Fruit fly (Drosophila melanogaster): ENCODE data around the gene CG15406.
A peak's percentile ranks its signal among the peaks of the same experiment; 100 is the strongest.

Gene CG15406

DNA sequence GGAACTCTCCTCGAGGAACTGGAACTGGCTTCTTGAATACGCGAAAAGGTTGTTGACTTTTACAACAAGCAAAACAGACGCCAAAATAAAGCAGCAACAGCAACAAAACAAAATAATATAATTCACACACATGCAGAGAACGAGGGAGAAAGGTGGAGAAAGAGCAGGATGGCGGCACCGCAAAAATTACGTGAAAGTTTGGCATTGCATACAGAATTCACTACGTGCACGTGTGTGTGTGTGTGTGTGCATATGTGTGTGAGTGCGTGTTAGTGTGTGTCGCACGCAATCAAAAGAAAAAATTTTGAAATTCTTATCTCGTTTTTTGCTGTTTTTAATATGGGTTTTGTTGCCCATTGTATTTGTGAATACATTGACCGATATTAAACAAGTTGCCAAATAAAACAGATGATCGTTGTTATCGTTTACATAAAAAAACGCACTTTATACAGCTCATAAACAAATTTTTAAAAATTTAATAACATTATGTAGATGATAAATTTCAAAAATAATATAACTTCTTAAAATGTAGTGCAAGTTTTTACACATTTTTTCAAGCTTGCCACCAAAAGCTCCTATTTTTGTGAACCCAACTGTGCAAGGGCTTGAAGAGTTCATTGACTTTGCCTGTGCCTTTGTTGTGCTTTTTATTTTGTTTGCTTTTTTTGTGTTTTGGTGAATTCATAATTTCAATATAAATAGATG lies 32.4 kb downstream of the CG15406 start (continued):
- peak; percentile 57 for TF ChIP-seq net (GFP tag; optimal IDR thresholded peaks at IDR 0.05)
- no peak for TF ChIP-seq CG11762 (GFP tag; optimal IDR thresholded peaks at IDR 0.05; ENCODE audit: insufficient read depth)
- no peak for TF ChIP-seq CG6808 (GFP tag; optimal IDR thresholded peaks at IDR 0.05)
- no peak for TF ChIP-seq fd85E (GFP tag; optimal IDR thresholded peaks at IDR 0.05)
- peak; percentile 50 for TF ChIP-seq Hr4 (GFP tag; optimal IDR thresholded peaks at IDR 0.05)
- peak; percentile 69 for TF ChIP-seq CG34406 (GFP tag; optimal IDR thresholded peaks at IDR 0.05)
- no peak; the same call in 2 of the 3 replicates for TF ChIP-seq eg (GFP tag; IDR thresholded peaks at IDR 0.05)
- TF ChIP-seq esn (GFP tag; optimal IDR thresholded peaks at IDR 0.05): peak; percentile 94
- TF ChIP-seq CG11902 (GFP tag; optimal IDR thresholded peaks at IDR 0.05): peak; percentile 45
- no peak for TF ChIP-seq fd59A (GFP tag; optimal IDR thresholded peaks at IDR 0.05)
- peak; percentile 78 for TF ChIP-seq Eip93F (GFP tag; optimal IDR thresholded peaks at IDR 0.05)
- peak; percentile 86 for TF ChIP-seq svp (GFP tag)
- peak; percentile 71 for TF ChIP-seq topi (GFP tag; optimal IDR thresholded peaks at IDR 0.05)
- TF ChIP-seq acj6 (GFP tag; optimal IDR thresholded peaks at IDR 0.05): peak; percentile 77
- TF ChIP-seq CG6854 (GFP tag; optimal IDR thresholded peaks at IDR 0.05): peak; percentile 75
- peak; percentile 75 for TF ChIP-seq lz (GFP tag; optimal IDR thresholded peaks at IDR 0.05)
- peak; percentile 98 for TF ChIP-seq vri (GFP tag; optimal IDR thresholded peaks at IDR 0.05)
- TF ChIP-seq CG7368 (GFP tag; optimal IDR thresholded peaks at IDR 0.05): peak; percentile 17
- TF ChIP-seq CG4318 (GFP tag; optimal IDR thresholded peaks at IDR 0.05): no peak
- TF ChIP-seq CG3919 (GFP tag; optimal IDR thresholded peaks at IDR 0.05): peak; percentile 19

DNA sequence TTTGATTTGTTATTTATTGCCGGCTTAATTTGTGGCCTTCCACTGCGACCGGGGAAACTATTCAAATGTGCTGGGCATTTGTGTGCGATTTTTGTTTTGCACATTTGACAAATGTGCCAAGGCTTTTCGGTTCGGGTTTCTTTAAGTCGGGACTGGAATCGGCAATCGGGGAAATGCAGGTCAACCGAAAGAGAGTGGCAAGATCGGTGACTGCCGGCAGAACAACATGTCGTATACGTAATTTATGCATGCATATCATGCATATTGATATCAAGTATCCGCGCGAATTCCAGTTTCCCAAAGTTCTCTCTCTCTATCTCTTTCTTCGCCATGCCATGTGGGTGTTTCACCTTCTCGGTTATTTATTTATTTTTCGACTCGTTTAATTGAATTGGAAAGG lies 33.3 kb downstream of the CG15406 start:
- TF ChIP-seq Eip75B (GFP tag; optimal IDR thresholded peaks at IDR 0.05) (no peak), CG8319 (GFP tag; optimal IDR thresholded peaks at IDR 0.05) (no peak), acj6 (GFP tag; optimal IDR thresholded peaks at IDR 0.05) (no peak), CG32006 (GFP tag; optimal IDR thresholded peaks at IDR 0.05) (no peak), Hr38 (GFP tag; optimal IDR thresholded peaks at IDR 0.05) (no peak), Hr39 (GFP tag; optimal IDR thresholded peaks at IDR 0.05) (no peak), dac (GFP tag; optimal IDR thresholded peaks at IDR 0.05) (no peak), CG15336 (GFP tag; IDR thresholded peaks at IDR 0.05) (no peak), Ets21C (GFP tag; optimal IDR thresholded peaks at IDR 0.05) (no peak), svp (GFP tag) (peak; percentile 60), CG6792 (GFP tag; optimal IDR thresholded peaks at IDR 0.05) (no peak), Eip93F (GFP tag; optimal IDR thresholded peaks at IDR 0.05) (no peak), CG10631 (GFP tag; optimal IDR thresholded peaks at IDR 0.05) (no peak), CG6854 (GFP tag; optimal IDR thresholded peaks at IDR 0.05) (peak; percentile 1), fd59A (GFP tag; optimal IDR thresholded peaks at IDR 0.05) (no peak), CG16779 (tag; optimal IDR thresholded peaks at IDR 0.05) (no peak)

DNA sequence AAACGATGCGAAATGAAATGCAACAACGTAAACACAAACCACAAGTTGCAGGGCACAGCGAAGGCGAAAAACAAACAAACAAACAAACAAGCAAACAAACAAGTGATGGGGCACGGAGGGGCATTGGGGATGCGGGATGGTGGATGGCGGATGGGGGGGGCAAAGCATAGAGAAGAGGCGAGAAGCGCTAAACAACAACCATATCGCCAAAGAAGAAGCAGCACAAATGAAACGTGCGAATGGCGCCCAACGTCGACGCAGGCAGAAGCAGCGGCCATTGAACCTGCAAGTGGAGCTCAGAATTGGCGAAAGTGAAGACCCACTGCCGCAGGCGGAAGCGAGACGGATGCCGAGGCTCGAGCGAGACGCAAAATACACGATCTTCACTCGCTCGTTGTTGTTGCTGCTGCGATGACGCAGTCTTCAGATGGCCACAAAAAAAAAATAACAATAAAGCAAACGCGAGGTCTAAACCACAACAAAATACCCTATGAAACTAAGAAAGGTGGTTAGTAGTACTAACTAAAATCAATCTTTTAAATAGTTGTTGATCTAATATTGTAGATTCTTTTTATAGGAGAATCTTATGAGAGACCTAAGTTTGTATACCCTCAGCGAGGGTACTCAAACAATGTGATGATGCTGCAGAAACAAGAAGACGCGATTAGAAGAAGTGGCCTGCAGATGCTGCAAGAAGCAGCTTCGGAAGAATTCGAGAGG lies 36.9 kb downstream of the CG15406 start:
- TF ChIP-seq Hr39 (GFP tag; optimal IDR thresholded peaks at IDR 0.05) (peak; percentile 91), CG6808 (GFP tag; optimal IDR thresholded peaks at IDR 0.05) (peak; percentile 47), svp (GFP tag) (peak; percentile 96), fd59A (GFP tag; optimal IDR thresholded peaks at IDR 0.05) (peak; percentile 58), CG8632 (GFP tag; optimal IDR thresholded peaks at IDR 0.05) (peak; percentile 69), ss (GFP tag; optimal IDR thresholded peaks at IDR 0.05) (peak in 1 of 2 experiments; percentile 23), CG6276 (GFP tag; optimal IDR thresholded peaks at IDR 0.05) (peak; percentile 50), CG34406 (GFP tag; optimal IDR thresholded peaks at IDR 0.05) (peak; percentile 73), CG7368 (GFP tag; optimal IDR thresholded peaks at IDR 0.05) (peak; percentile 63), Lpt (GFP tag; optimal IDR thresholded peaks at IDR 0.05) (peak; percentile 80), spab (GFP tag; optimal IDR thresholded peaks at IDR 0.05) (peak; percentile 69), topi (GFP tag; optimal IDR thresholded peaks at IDR 0.05) (peak; percentile 90), cyc (GFP tag; optimal IDR thresholded peaks at IDR 0.05) (peak; percentile 91), Sox102F (GFP tag; optimal IDR thresholded peaks at IDR 0.05) (peak; percentile 91), CG32006 (GFP tag; optimal IDR thresholded peaks at IDR 0.05) (peak; percentile 84), CG10669 (GFP tag; optimal IDR thresholded peaks at IDR 0.05) (peak; percentile 75), lz (GFP tag; optimal IDR thresholded peaks at IDR 0.05) (peak; percentile 90), vri (GFP tag; optimal IDR thresholded peaks at IDR 0.05) (peak; percentile 89), CG11902 (GFP tag; optimal IDR thresholded peaks at IDR 0.05) (peak; percentile 54), acj6 (GFP tag; optimal IDR thresholded peaks at IDR 0.05) (peak; percentile 84), Ets96B (tag; optimal IDR thresholded peaks at IDR 0.05) (peak; percentile 79), CG6163 (GFP tag; IDR thresholded peaks at IDR 0.05) (peak; percentile 90), Ets21C (GFP tag; optimal IDR thresholded peaks at IDR 0.05) (peak; percentile 80), eg (GFP tag; IDR thresholded peaks at IDR 0.05) (peak; percentile 82), Hr4 (GFP tag; optimal IDR thresholded peaks at IDR 0.05) (peak; percentile 72), Eip93F (GFP tag; optimal IDR thresholded peaks at IDR 0.05) (peak; percentile 80), CG9139 (GFP tag; optimal IDR thresholded peaks at IDR 0.05) (peak; percentile 32), CG31627 (GFP tag; optimal IDR thresholded peaks at IDR 0.05) (peak; percentile 91), esn (GFP tag; optimal IDR thresholded peaks at IDR 0.05) (peak; percentile 93)

All from whole organism, prepupa.